Worm (Caenorhabditis elegans): ENCODE results near the gene T10G3.4.
A peak's percentile ranks its signal among the peaks of the same experiment; 100 is the strongest.

The T10G3.4 gene

DNA sequence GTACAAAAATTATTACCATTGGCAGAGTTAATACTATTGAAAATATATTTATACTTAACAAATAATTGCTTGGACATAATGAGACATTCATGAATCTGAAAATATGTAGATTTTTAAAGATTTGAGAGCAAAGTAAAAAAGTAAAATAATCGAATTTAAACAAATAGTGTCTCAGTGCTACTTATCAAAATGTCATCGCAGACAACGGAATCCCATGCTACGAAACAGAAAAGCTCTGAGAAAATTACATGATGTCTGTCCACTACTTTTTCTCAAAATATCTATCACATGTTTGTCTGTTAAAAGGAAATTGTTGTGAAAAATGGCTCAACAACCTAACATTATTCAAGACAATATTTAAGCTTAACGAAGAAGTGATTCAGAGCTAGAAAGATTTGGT lies at the start of gene T10G3.4:
Gene T10G3.4, minus strand, starts transcription at position 101 of the 400 bp plus-strand sequence.
- TF ChIP-seq gmeb-1 (tag; optimal IDR thresholded peaks at IDR 0.05): no peak
- no peak for TF ChIP-seq ceh-82 (tag; optimal IDR thresholded peaks at IDR 0.05)
- no peak for TF ChIP-seq sma-3 (GFP tag; optimal IDR thresholded peaks at IDR 0.05)
- no peak for TF ChIP-seq ceh-16 (tag; optimal IDR thresholded peaks at IDR 0.05)
- no peak for TF ChIP-seq unc-39 (tag; optimal IDR thresholded peaks at IDR 0.05)
- no peak for TF ChIP-seq ztf-4 (tag; optimal IDR thresholded peaks at IDR 0.05)
- no peak for TF ChIP-seq ztf-1 (GFP tag; conservative IDR thresholded peaks at IDR 0.05)
- TF ChIP-seq Y55F3AM.14 (GFP tag; optimal IDR thresholded peaks at IDR 0.05): no peak
- TF ChIP-seq ZK546.5 (tag; optimal IDR thresholded peaks at IDR 0.05): no peak

DNA sequence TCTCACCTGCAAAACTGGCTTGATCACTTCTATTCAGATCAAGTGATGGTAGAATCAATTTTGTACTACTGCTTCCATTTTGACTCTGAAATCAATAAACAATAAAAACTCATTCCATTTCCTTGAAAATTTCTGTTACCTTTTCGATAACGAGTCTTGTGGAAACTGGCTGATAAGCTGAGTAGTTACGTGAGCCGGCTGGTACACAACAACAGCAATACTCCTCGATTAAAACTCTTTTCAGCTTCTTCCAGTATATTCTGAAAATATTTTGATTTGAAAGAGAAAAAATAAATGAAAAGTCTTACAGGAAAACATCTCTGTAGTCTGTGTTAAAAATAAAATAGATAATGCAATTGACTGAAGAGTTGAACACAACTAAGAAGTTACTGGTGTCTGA lies 48.2 kb upstream of the T10G3.4 start:
- TF ChIP-seq nhr-12 (tag; optimal IDR thresholded peaks at IDR 0.05): no peak
- no peak for TF ChIP-seq fos-1 (tag; optimal IDR thresholded peaks at IDR 0.05)
- TF ChIP-seq sem-4 (tag; optimal IDR thresholded peaks at IDR 0.05): no peak
- no peak for TF ChIP-seq unc-62 (GFP tag; optimal IDR thresholded peaks at IDR 0.05)
- no peak for TF ChIP-seq mab-5 (tag; optimal IDR thresholded peaks at IDR 0.05)
- no peak for TF ChIP-seq ama-1 (optimal IDR thresholded peaks at IDR 0.05)
- no peak for TF ChIP-seq nhr-237 (tag; optimal IDR thresholded peaks at IDR 0.05)
- TF ChIP-seq unc-55 (GFP tag; optimal IDR thresholded peaks at IDR 0.05): no peak
- TF ChIP-seq aly-2 (tag; optimal IDR thresholded peaks at IDR 0.05): no peak
- no peak for TF ChIP-seq ztf-1 (GFP tag; conservative IDR thresholded peaks at IDR 0.05)
- TF ChIP-seq nhr-10 (tag; optimal IDR thresholded peaks at IDR 0.05): no peak
- no peak for TF ChIP-seq F13H6.1 (tag; optimal IDR thresholded peaks at IDR 0.05)
- no peak for TF ChIP-seq ceh-16 (tag; optimal IDR thresholded peaks at IDR 0.05)
- no peak for TF ChIP-seq crh-2 (tag; optimal IDR thresholded peaks at IDR 0.05)

DNA sequence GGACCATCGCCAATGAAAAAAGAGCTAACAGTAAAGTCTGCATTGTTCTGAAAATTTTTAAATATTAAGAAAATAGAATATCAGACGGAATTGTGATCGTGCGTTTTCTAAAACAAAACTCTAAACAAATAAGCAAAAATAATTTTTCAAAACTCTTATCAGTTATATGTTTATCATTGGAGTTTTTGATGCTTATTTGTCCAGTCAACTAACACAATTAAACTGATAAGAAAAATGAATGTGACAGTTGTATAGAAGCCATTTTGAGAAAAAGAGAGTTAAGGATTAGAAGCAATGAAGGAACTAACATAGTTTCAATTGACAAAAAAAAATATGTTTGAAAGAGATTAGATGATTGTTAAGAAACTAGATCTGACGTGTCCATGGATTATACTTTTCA lies 46.5 kb upstream of the T10G3.4 start, which contains the start of gene ttr-44:
Gene ttr-44, minus strand, starts transcription at position 47 of the 400 bp plus-strand sequence.
- peak; percentile 93 for TF ChIP-seq fos-1 (tag; optimal IDR thresholded peaks at IDR 0.05)
- no peak for TF ChIP-seq nhr-25 (tag; optimal IDR thresholded peaks at IDR 0.05)

DNA sequence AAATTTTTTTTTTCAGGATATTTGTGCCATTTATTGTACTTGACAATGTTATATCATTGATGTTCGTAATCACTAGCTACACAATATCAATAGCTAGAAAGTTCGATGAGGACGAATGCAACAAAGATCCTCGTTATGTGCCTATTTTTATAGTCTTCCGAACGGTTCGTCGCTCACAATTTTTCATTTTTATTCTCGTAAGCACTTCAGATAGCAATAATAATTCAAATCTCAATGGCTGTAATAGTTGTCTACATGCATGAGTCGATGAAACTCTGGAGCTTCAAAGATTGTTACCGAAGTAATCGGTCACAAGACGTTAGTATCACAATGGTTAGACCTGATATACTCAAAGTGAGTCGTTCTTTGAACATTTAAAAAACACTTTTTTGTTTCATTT lies 44.9 kb upstream of the T10G3.4 start:
- TF ChIP-seq egl-27 (tag; optimal IDR thresholded peaks at IDR 0.05) (no peak), nhr-129 (tag; optimal IDR thresholded peaks at IDR 0.05) (peak; percentile 7), mab-5 (tag; optimal IDR thresholded peaks at IDR 0.05) (no peak)

DNA sequence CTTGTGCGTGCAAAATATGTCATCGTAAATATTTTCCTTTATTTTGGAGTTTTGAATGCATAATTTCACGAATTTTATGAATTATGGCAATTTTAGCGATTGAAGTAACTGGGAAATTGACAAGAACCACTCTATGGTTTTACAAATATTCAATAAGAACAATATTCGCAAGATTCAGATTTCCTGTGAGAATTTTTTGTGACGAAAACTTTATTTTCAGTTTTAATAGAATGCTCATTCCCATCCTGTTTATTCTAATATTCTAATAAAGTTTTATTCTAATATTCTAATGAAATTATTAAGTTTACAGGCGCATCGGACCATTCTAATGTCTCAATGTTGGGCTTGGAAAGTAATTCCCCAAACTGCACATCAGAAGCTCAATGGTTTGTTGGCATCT lies 39.0 kb upstream of the T10G3.4 start, which contains the start of gene R11G10.3:
Gene R11G10.3, plus strand, starts transcription at position 301 of the 400 bp plus-strand sequence.
- TF ChIP-seq nhr-10 (tag; optimal IDR thresholded peaks at IDR 0.05) (no peak), ZK546.5 (tag; optimal IDR thresholded peaks at IDR 0.05) (no peak), ztf-11 (tag; optimal IDR thresholded peaks at IDR 0.05) (no peak), mbf-1 (tag; optimal IDR thresholded peaks at IDR 0.05) (no peak), sma-9 (GFP tag; optimal IDR thresholded peaks at IDR 0.05) (no peak), sma-9 (tag; optimal IDR thresholded peaks at IDR 0.05) (no peak), nhr-25 (tag; optimal IDR thresholded peaks at IDR 0.05) (no peak), lin-13 (GFP tag; optimal IDR thresholded peaks at IDR 0.05) (no peak), egl-27 (tag; optimal IDR thresholded peaks at IDR 0.05) (no peak), nhr-77 (tag; optimal IDR thresholded peaks at IDR 0.05) (no peak), alr-1 (tag; optimal IDR thresholded peaks at IDR 0.05) (no peak), mdl-1 (tag; optimal IDR thresholded peaks at IDR 0.05) (no peak)

DNA sequence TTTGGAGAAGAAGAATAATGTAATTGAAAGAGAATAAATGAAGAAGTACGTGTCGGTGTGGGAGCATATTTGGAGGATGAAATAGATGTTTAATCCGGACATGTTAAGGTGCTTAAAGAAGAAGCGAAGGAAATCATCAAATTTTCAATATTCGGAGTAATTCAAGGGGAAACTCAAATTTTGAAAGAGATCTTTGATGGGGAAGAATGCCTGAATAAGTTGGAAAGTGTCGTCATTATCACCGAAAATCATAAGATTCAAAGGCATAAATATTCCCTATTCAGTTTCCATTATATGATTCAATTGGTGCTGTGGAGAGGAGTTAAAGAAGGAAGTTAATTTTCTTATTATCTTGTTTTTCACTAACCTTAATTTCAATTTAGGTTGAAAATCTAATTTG lies 30.9 kb upstream of the T10G3.4 start, which contains the start of gene semi-1:
Gene semi-1, minus strand, starts transcription at position 101 of the 400 bp plus-strand sequence.
- TF ChIP-seq elt-3 (tag; optimal IDR thresholded peaks at IDR 0.05): no peak
- TF ChIP-seq elt-1 (tag; optimal IDR thresholded peaks at IDR 0.05): no peak
- no peak for TF ChIP-seq R02D3.7 (tag; optimal IDR thresholded peaks at IDR 0.05)
- TF ChIP-seq unc-55 (GFP tag; optimal IDR thresholded peaks at IDR 0.05): no peak
- TF ChIP-seq lin-11 (tag; optimal IDR thresholded peaks at IDR 0.05): no peak
- TF ChIP-seq unc-39 (tag; optimal IDR thresholded peaks at IDR 0.05): no peak
- TF ChIP-seq nhr-23 (tag; optimal IDR thresholded peaks at IDR 0.05): no peak
- no peak for TF ChIP-seq gmeb-1 (tag; optimal IDR thresholded peaks at IDR 0.05)
- TF ChIP-seq aly-2 (tag; optimal IDR thresholded peaks at IDR 0.05): no peak
- no peak for TF ChIP-seq lsy-2 (tag; optimal IDR thresholded peaks at IDR 0.05)
- no peak for TF ChIP-seq nhr-237 (tag; optimal IDR thresholded peaks at IDR 0.05)
- no peak for TF ChIP-seq nhr-25 (tag; optimal IDR thresholded peaks at IDR 0.05)
